Fruit fly (Drosophila melanogaster) whole organism, embryonic: Measurements from ENCODE around the gene ara.

Experiments
- Aef1 ChIP-seq: fragments of 200-800 bp; sonication (Bioruptor generic); IDR thresholded peaks from 3 replicates; pipeline ENCODE4 v1.3.6; 2022; ENCODE audit warnings: missing biosample characterization, missing genetic modification characterization
- CG10267 ChIP-seq: fragments of 200-800 bp; sonication (Bioruptor generic); optimal IDR thresholded peaks from 2 replicates; lab custom pipeline; 2018; ENCODE audit warnings: missing biosample characterization, mild to moderate bottlenecking, missing genetic modification characterization, moderate library complexity
- CG11696 ChIP-seq: fragments of 200-800 bp; sonication (Bioruptor generic); IDR thresholded peaks from 2 replicates; pipeline ENCODE4 v1.3.6; 2022; ENCODE audit warnings: missing biosample characterization, missing genetic modification characterization
- CG11723 ChIP-seq: fragments of 200-800 bp; sonication (Bioruptor generic); optimal IDR thresholded peaks from 2 replicates; lab custom pipeline; 2017; ENCODE audit warnings: missing biosample characterization, mild to moderate bottlenecking, missing genetic modification characterization
- CG12236 ChIP-seq: fragments of 200-800 bp; sonication (Bioruptor generic); optimal IDR thresholded peaks from 2 replicates; lab custom pipeline; 2016; ENCODE audit warnings: missing biosample characterization, missing genetic modification characterization
- CG12391 ChIP-seq: fragments of 200-800 bp; sonication (Bioruptor generic); optimal IDR thresholded peaks from 3 replicates; lab custom pipeline; 2018; ENCODE audit warnings: missing biosample characterization, mild to moderate bottlenecking, missing genetic modification characterization, moderate library complexity
- CG1529 ChIP-seq: fragments of 200-800 bp; sonication (Bioruptor generic); optimal IDR thresholded peaks from 3 replicates; lab custom pipeline; 2018; ENCODE audit warnings: missing biosample characterization, missing genetic modification characterization
- CG15479 ChIP-seq: fragments of 200-800 bp; sonication (Bioruptor generic); optimal IDR thresholded peaks from 3 replicates; lab custom pipeline; 2019; ENCODE audit warnings: missing biosample characterization, mild to moderate bottlenecking, missing genetic modification characterization, moderate library complexity
- CG16813 ChIP-seq: fragments of 200-800 bp; sonication (Bioruptor generic); IDR thresholded peaks from 3 replicates; pipeline ENCODE4 v1.3.6; 2022; ENCODE audit warnings: missing biosample characterization, missing genetic modification characterization; ENCODE audit not compliant: partially characterized antibody
- CG17385 ChIP-seq: fragments of 200-800 bp; sonication (Bioruptor generic); optimal IDR thresholded peaks from 3 replicates; lab custom pipeline; 2018; ENCODE audit warnings: missing biosample characterization, mild to moderate bottlenecking, missing genetic modification characterization
- CG17829 ChIP-seq: fragments of 200-800 bp; optimal IDR thresholded peaks from 2 replicates; lab custom pipeline; 2019; ENCODE audit warnings: missing biosample characterization, mild to moderate bottlenecking, missing genetic modification characterization, moderate library complexity
- CG18262 ChIP-seq: fragments of 200-800 bp; optimal IDR thresholded peaks from 3 replicates; lab custom pipeline; 2019; ENCODE audit warnings: missing biosample characterization, mild to moderate bottlenecking, missing genetic modification characterization, moderate library complexity
- CG2116 ChIP-seq: fragments of 200-800 bp; sonication (Bioruptor generic); optimal IDR thresholded peaks from 3 replicates; lab custom pipeline; 2018; ENCODE audit warnings: missing biosample characterization, mild to moderate bottlenecking, missing genetic modification characterization
- CG2678 ChIP-seq: fragments of 200-800 bp; sonication (Bioruptor generic); optimal IDR thresholded peaks from 3 replicates; lab custom pipeline; 2019; ENCODE audit warnings: missing biosample characterization, mild to moderate bottlenecking, missing genetic modification characterization, moderate library complexity
- CG2875 ChIP-seq: fragments of 200-800 bp; sonication (Bioruptor generic); optimal IDR thresholded peaks from 2 replicates; lab custom pipeline; 2017; ENCODE audit warnings: missing biosample characterization, mild to moderate bottlenecking, missing genetic modification characterization, missing genetic modification reagents
- CG33213 ChIP-seq: fragments of 200-800 bp; sonication (Bioruptor generic); optimal IDR thresholded peaks from 3 replicates; lab custom pipeline; 2016; ENCODE audit warnings: missing biosample characterization, missing genetic modification characterization
- CG33557 ChIP-seq: fragments of 200-800 bp; sonication (Bioruptor generic); optimal IDR thresholded peaks from 2 replicates; lab custom pipeline; 2019; ENCODE audit warnings: missing biosample characterization, mild to moderate bottlenecking, missing genetic modification characterization, moderate library complexity
- CG3407 ChIP-seq: fragments of 200-800 bp; sonication (Bioruptor generic); optimal IDR thresholded peaks from 2 replicates; lab custom pipeline; 2018; ENCODE audit warnings: missing biosample characterization, mild to moderate bottlenecking, missing genetic modification characterization
- CG34422 ChIP-seq: fragments of 200-800 bp; sonication (Bioruptor generic); IDR thresholded peaks from 3 replicates; pipeline ENCODE4 v1.3.6; 2022; ENCODE audit warnings: missing biosample characterization, missing genetic modification characterization
- CG4424 ChIP-seq: fragments of 200-800 bp; sonication (Bioruptor generic); optimal IDR thresholded peaks from 3 replicates; lab custom pipeline; 2016; ENCODE audit warnings: missing biosample characterization, missing genetic modification characterization
- CG6813 ChIP-seq: fragments of 200-800 bp; sonication (Bioruptor generic); optimal IDR thresholded peaks from 2 replicates; lab custom pipeline; 2017; ENCODE audit warnings: missing biosample characterization, missing genetic modification characterization, mild to moderate bottlenecking, moderate library complexity, missing genetic modification reagents
- D ChIP-seq, 2 experiments: fragments of 200-800 bp in 1 of 2; fragments of >200 bp in 1 of 2; sonication (Bioruptor generic) in 1 of 2; optimal IDR thresholded peaks; 2 replicates in 1 of 2; 3 replicates in 1 of 2; lab custom pipeline; 2017; ENCODE audit warnings: mild to moderate bottlenecking in 1 of 2, missing biosample characterization in 1 of 2, missing genetic modification characterization in 1 of 2, missing genetic modification reagents in 1 of 2
- Deaf1 ChIP-seq: fragments of 200-800 bp; optimal IDR thresholded peaks from 3 replicates; lab custom pipeline; 2019; ENCODE audit warnings: missing biosample characterization, mild to moderate bottlenecking, missing genetic modification characterization, moderate library complexity
- H2.0 ChIP-seq: fragments of 200-800 bp; sonication (Bioruptor generic); IDR thresholded peaks from 2 replicates; pipeline ENCODE4 v1.3.6; 2022; ENCODE audit warnings: missing biosample characterization, missing genetic modification characterization
- HHEX ChIP-seq: fragments of 200-800 bp; sonication (Bioruptor generic); optimal IDR thresholded peaks from 3 replicates; lab custom pipeline; 2017; ENCODE audit warnings: missing biosample characterization, mild to moderate bottlenecking, missing genetic modification characterization, missing genetic modification reagents
- Hr3 ChIP-seq: fragments of 200-800 bp; sonication (Bioruptor generic); optimal IDR thresholded peaks from 3 replicates; lab custom pipeline; 2016; ENCODE audit warnings: missing biosample characterization, missing genetic modification characterization
- Jarid2 ChIP-seq: fragments of 200-800 bp; sonication (Bioruptor generic); optimal IDR thresholded peaks from 3 replicates; lab custom pipeline; 2017; ENCODE audit warnings: mild to moderate bottlenecking, missing biosample characterization, missing genetic modification reagents, missing genetic modification characterization
- Kr ChIP-seq: fragments of 200-800 bp; sonication (Bioruptor generic); optimal IDR thresholded peaks from 2 replicates; lab custom pipeline; 2017; ENCODE audit warnings: missing biosample characterization, mild to moderate bottlenecking, missing genetic modification characterization
- MTF-1 ChIP-seq: fragments of 200-800 bp; sonication (Bioruptor generic); optimal IDR thresholded peaks from 2 replicates; lab custom pipeline; 2018; ENCODE audit warnings: missing biosample characterization, mild to moderate bottlenecking, missing genetic modification characterization, borderline replicate concordance
- NC2β ChIP-seq: fragments of 200-800 bp; sonication (Bioruptor generic); optimal IDR thresholded peaks from 2 replicates; lab custom pipeline; 2016; ENCODE audit warnings: missing biosample characterization, missing genetic modification characterization
- Nf-YB ChIP-seq: fragments of 200-800 bp; sonication (Bioruptor generic); optimal IDR thresholded peaks from 3 replicates; lab custom pipeline; 2019; ENCODE audit warnings: missing biosample characterization, mild to moderate bottlenecking, missing genetic modification characterization, moderate library complexity
- Nf-YC ChIP-seq: fragments of 200-800 bp; optimal IDR thresholded peaks from 3 replicates; lab custom pipeline; 2019; ENCODE audit warnings: missing biosample characterization, mild to moderate bottlenecking, missing genetic modification characterization, moderate library complexity
- Spps ChIP-seq: fragments of 200-800 bp; sonication (Bioruptor generic); optimal IDR thresholded peaks from 2 replicates; lab custom pipeline; 2018; ENCODE audit warnings: missing biosample characterization, mild to moderate bottlenecking, missing genetic modification characterization
- Sry-β ChIP-seq: fragments of 200-800 bp; sonication (Bioruptor generic); optimal IDR thresholded peaks from 2 replicates; lab custom pipeline; 2018; ENCODE audit warnings: missing biosample characterization, mild to moderate bottlenecking, missing genetic modification characterization, moderate library complexity
- Trl ChIP-seq, 3 experiments: fragments of >200 bp in 2 of 3; fragments of 200-800 bp in 1 of 3; sonication (Bioruptor generic) in 1 of 3; optimal IDR thresholded peaks; 2 replicates in 1 of 3; 3 replicates in 2 of 3; lab custom pipeline; 2016 to 2017; ENCODE audit warnings: missing biosample characterization in 1 of 3, missing genetic modification characterization in 1 of 3
- ara ChIP-seq: fragments of 200-800 bp; sonication (Bioruptor generic); IDR thresholded peaks from 2 replicates; pipeline ENCODE4 v1.3.6; 2022; ENCODE audit warnings: missing biosample characterization, missing genetic modification characterization
- ci ChIP-seq: fragments of 200-800 bp; sonication (Bioruptor generic); IDR thresholded peaks from 3 replicates; pipeline ENCODE4 v1.3.6; 2022; ENCODE audit warnings: missing biosample characterization, missing genetic modification characterization
- exex ChIP-seq: fragments of 200-800 bp; sonication (Bioruptor generic); optimal IDR thresholded peaks from 4 replicates; lab custom pipeline; 2018; ENCODE audit warnings: missing biosample characterization, mild to moderate bottlenecking, missing genetic modification characterization, moderate library complexity
- grau ChIP-seq: fragments of 200-800 bp; optimal IDR thresholded peaks from 3 replicates; lab custom pipeline; 2019; ENCODE audit warnings: missing biosample characterization, mild to moderate bottlenecking, missing genetic modification characterization, moderate library complexity
- kni ChIP-seq: fragments of 200-800 bp; sonication (Bioruptor generic); optimal IDR thresholded peaks from 3 replicates; lab custom pipeline; 2017; ENCODE audit warnings: mild to moderate bottlenecking, missing biosample characterization, missing genetic modification reagents, missing genetic modification characterization
- mirr ChIP-seq: fragments of 200-800 bp; sonication (Bioruptor generic); optimal IDR thresholded peaks from 3 replicates; lab custom pipeline; 2018; ENCODE audit warnings: missing biosample characterization, mild to moderate bottlenecking, missing genetic modification characterization
- mld ChIP-seq: fragments of 200-800 bp; sonication (Bioruptor generic); IDR thresholded peaks from 3 replicates; pipeline ENCODE4 v1.3.6; 2022; ENCODE audit warnings: missing biosample characterization, missing genetic modification characterization; ENCODE audit not compliant: partially characterized antibody
- onecut ChIP-seq: fragments of 200-800 bp; sonication (Bioruptor generic); IDR thresholded peaks from 2 replicates; pipeline ENCODE4 v1.3.6; 2022; ENCODE audit warnings: missing biosample characterization, missing genetic modification characterization
- phol ChIP-seq: fragments of 200-800 bp; sonication (Bioruptor generic); optimal IDR thresholded peaks from 3 replicates; lab custom pipeline; 2018; ENCODE audit warnings: missing biosample characterization, mild to moderate bottlenecking, missing genetic modification characterization, moderate library complexity
- schlank ChIP-seq: fragments of 200-800 bp; sonication (Bioruptor generic); optimal IDR thresholded peaks from 2 replicates; lab custom pipeline; 2018; ENCODE audit warnings: missing biosample characterization, mild to moderate bottlenecking, missing genetic modification characterization
- tin ChIP-seq: fragments of 200-800 bp; sonication (Bioruptor generic); optimal IDR thresholded peaks from 3 replicates; lab custom pipeline; 2016; ENCODE audit warnings: missing biosample characterization, missing genetic modification characterization
- tio ChIP-seq: fragments of 200-800 bp; sonication (Bioruptor generic); optimal IDR thresholded peaks from 2 replicates; lab custom pipeline; 2017; ENCODE audit warnings: missing biosample characterization, missing genetic modification characterization, inconsistent platforms
- z ChIP-seq: fragments of 200-800 bp; sonication (Bioruptor generic); IDR thresholded peaks from 3 replicates; pipeline ENCODE4 v1.3.6; 2022; ENCODE audit warnings: missing biosample characterization, missing genetic modification characterization
- zfh2 ChIP-seq: fragments of 200-800 bp; sonication (Bioruptor generic); optimal IDR thresholded peaks from 2 replicates; lab custom pipeline; 2016; ENCODE audit warnings: missing biosample characterization, missing genetic modification characterization

ara gene

dm6 chr3L:12606292-12606691 is 25.8 kb downstream of the ara start (continued):
- TF ChIP-seq D (optimal IDR thresholded peaks at IDR 0.05; lab: Kevin White, UChicago) (no peak), D (GFP tag; optimal IDR thresholded peaks at IDR 0.05; lab: Kevin White, UChicago) (peak; percentile 13), CG2116 (GFP tag; lab: Kevin White, UChicago) (peak; percentile 28), tio (GFP tag; lab: Kevin White, UChicago) (no peak), CG33213 (GFP tag; lab: Kevin White, UChicago) (peak; percentile 10), ara (peak; percentile 79), schlank (tag; lab: Kevin White, UChicago) (no peak), CG18262 (peak; percentile 39), CG17385 (GFP tag; lab: Kevin White, UChicago) (no peak), ci (peak; percentile 26; the same call in 1 of the 3 replicates), MTF-1 (peak; percentile 67), CG15479 (GFP tag; lab: Kevin White, UChicago) (peak; percentile 78), Deaf1 (tag; lab: Kevin White, UChicago) (peak; percentile 37), Aef1 (GFP tag; lab: Robert Waterston, UW) (no peak), tin (GFP tag; lab: Kevin White, UChicago) (peak; percentile 1), CG4424 (GFP tag; lab: Kevin White, UChicago) (peak; percentile 16), CG12236 (GFP tag; lab: Kevin White, UChicago) (peak; percentile 34), CG3407 (GFP tag; lab: Kevin White, UChicago) (peak; percentile 49), H2.0 (no peak), grau (tag; lab: Kevin White, UChicago) (no peak), Nf-YC (peak; percentile 83), CG12391 (no peak), mirr (GFP tag; lab: Kevin White, UChicago) (peak; percentile 76), HHEX (GFP tag; lab: Kevin White, UChicago) (peak; percentile 26), kni (GFP tag; lab: Kevin White, UChicago) (peak; percentile 91), CG16813 (no peak), CG11723 (GFP tag; lab: Kevin White, UChicago) (peak; percentile 21), Trl (optimal IDR thresholded peaks at IDR 0.05; lab: Kevin White, UChicago) (no peak), Trl (GFP tag; optimal IDR thresholded peaks at IDR 0.05; lab: Kevin White, UChicago) (no peak), CG17829 (tag; lab: Kevin White, UChicago) (peak; percentile 76), Nf-YB (GFP tag; lab: Kevin White, UChicago) (peak; percentile 90), Hr3 (GFP tag; lab: Kevin White, UChicago) (no peak), Sry-β (GFP tag; lab: Kevin White, UChicago) (peak; percentile 9), mld (GFP tag; lab: Robert Waterston, UW) (no peak), CG10267 (tag; lab: Kevin White, UChicago) (peak; percentile 0), CG6813 (GFP tag; lab: Kevin White, UChicago) (peak; percentile 82), exex (tag; lab: Kevin White, UChicago) (peak; percentile 2), Kr (GFP tag; lab: Kevin White, UChicago) (peak; percentile 84), CG2678 (tag; lab: Kevin White, UChicago) (no peak), CG34422 (GFP tag; lab: Robert Waterston, UW) (no peak), phol (tag; lab: Kevin White, UChicago) (no peak), CG1529 (GFP tag; lab: Kevin White, UChicago) (peak; percentile 26), CG11696 (GFP tag; lab: Robert Waterston, UW) (no peak), NC2β (GFP tag; lab: Kevin White, UChicago) (peak; percentile 64), CG33557 (GFP tag; lab: Kevin White, UChicago) (peak; percentile 88), CG2875 (GFP tag; lab: Kevin White, UChicago) (peak; percentile 51), z (GFP tag; lab: Robert Waterston, UW) (no peak), Jarid2 (peak; percentile 2), zfh2 (GFP tag; lab: Kevin White, UChicago) (no peak), Spps (tag; lab: Kevin White, UChicago) (no peak), onecut (GFP tag; lab: Robert Waterston, UW) (peak; percentile 45)
